Fruit fly (Drosophila melanogaster) whole organism, adult: ENCODE results near the gene CG11696.
A peak's percentile ranks its signal among the peaks of the same experiment; 100 is the strongest.

Experiments used
- CG11617 ChIP-seq: fragments of 200-800 bp; sonication (Bioruptor generic); optimal IDR thresholded peaks from 2 replicates; lab custom pipeline; 2017; ENCODE audit warnings: mild to moderate bottlenecking, missing biosample characterization, missing genetic modification reagents, missing genetic modification characterization
- CG12768 ChIP-seq: fragments of 200-800 bp; sonication (Bioruptor generic); optimal IDR thresholded peaks from 2 replicates; lab custom pipeline; 2017; ENCODE audit warnings: missing biosample characterization, missing genetic modification characterization, mild to moderate bottlenecking, moderate library complexity, missing genetic modification reagents
- CG14711 ChIP-seq: fragments of 200-800 bp; sonication (Bioruptor generic); optimal IDR thresholded peaks from 2 replicates; lab custom pipeline; 2018; ENCODE audit warnings: missing biosample characterization, mild to moderate bottlenecking, missing genetic modification characterization, moderate library complexity
- CG1620 ChIP-seq: fragments of 200-800 bp; sonication (Bioruptor generic); optimal IDR thresholded peaks from 2 replicates; lab custom pipeline; 2016; ENCODE audit warnings: missing biosample characterization, missing genetic modification characterization
- CG33017 ChIP-seq: fragments of 200-800 bp; sonication (Bioruptor generic); optimal IDR thresholded peaks from 2 replicates; lab custom pipeline; 2018; ENCODE audit warnings: missing biosample characterization, mild to moderate bottlenecking, missing genetic modification characterization, moderate library complexity
- CG5204 ChIP-seq: fragments of 200-800 bp; sonication (Bioruptor generic); optimal IDR thresholded peaks from 2 replicates; lab custom pipeline; 2016; ENCODE audit warnings: missing biosample characterization, missing genetic modification characterization
- CG7045 ChIP-seq: fragments of 200-800 bp; sonication (Bioruptor generic); optimal IDR thresholded peaks from 2 replicates; lab custom pipeline; 2017; ENCODE audit warnings: missing biosample characterization, mild to moderate bottlenecking, missing genetic modification characterization
- CG7101 ChIP-seq: fragments of 200-800 bp; sonication (Bioruptor generic); optimal IDR thresholded peaks from 2 replicates; lab custom pipeline; 2018; ENCODE audit warnings: missing biosample characterization, mild to moderate bottlenecking, missing genetic modification characterization, moderate library complexity
- Clk ChIP-seq: fragments of 200-800 bp; sonication (Bioruptor generic); optimal IDR thresholded peaks from 2 replicates; lab custom pipeline; 2017; ENCODE audit warnings: missing biosample characterization, missing genetic modification characterization
- Crg-1 ChIP-seq: fragments of 200-800 bp; sonication (Bioruptor generic); optimal IDR thresholded peaks from 2 replicates; lab custom pipeline; 2016; ENCODE audit warnings: missing biosample characterization, missing genetic modification characterization
- Hr96 ChIP-seq: fragments of 200-800 bp; sonication (Bioruptor generic); optimal IDR thresholded peaks from 2 replicates; lab custom pipeline; 2016; ENCODE audit warnings: missing biosample characterization, missing genetic modification characterization
- Mnt ChIP-seq: fragments of 200-800 bp; sonication (Bioruptor generic); optimal IDR thresholded peaks from 2 replicates; lab custom pipeline; 2016; ENCODE audit warnings: missing biosample characterization, mild to moderate bottlenecking, missing genetic modification characterization
- bab1 ChIP-seq: fragments of 200-800 bp; sonication (Bioruptor generic); optimal IDR thresholded peaks from 3 replicates; lab custom pipeline; 2019; ENCODE audit warnings: missing biosample characterization, mild to moderate bottlenecking, missing genetic modification characterization, moderate library complexity
- cic ChIP-seq: fragments of 200-800 bp; sonication (Bioruptor generic); optimal IDR thresholded peaks from 2 replicates; lab custom pipeline; 2017; ENCODE audit warnings: missing biosample characterization, mild to moderate bottlenecking, missing genetic modification characterization, moderate library complexity
- cnc ChIP-seq, 2 experiments: fragments of >200 bp; optimal IDR thresholded peaks; 2 replicates each; lab custom pipeline; 2017
- kay ChIP-seq: fragments of 200-800 bp; sonication (Bioruptor generic); peaks from one replicate; lab custom pipeline; 2016; ENCODE audit warnings: missing biosample characterization, missing genetic modification characterization, borderline replicate concordance
- ovo ChIP-seq: fragments of 200-800 bp; sonication (Bioruptor generic); optimal IDR thresholded peaks from 2 replicates; lab custom pipeline; 2016; ENCODE audit warnings: missing biosample characterization, missing genetic modification characterization
- pad ChIP-seq: fragments of 200-800 bp; sonication (Bioruptor generic); optimal IDR thresholded peaks from 3 replicates; lab custom pipeline; 2017; ENCODE audit warnings: missing biosample characterization, missing genetic modification characterization, mild to moderate bottlenecking, moderate library complexity, missing genetic modification reagents
- tj ChIP-seq: fragments of 200-800 bp; sonication (Bioruptor generic); optimal IDR thresholded peaks from 3 replicates; lab custom pipeline; 2017; ENCODE audit warnings: missing biosample characterization, mild to moderate bottlenecking, missing genetic modification characterization, moderate library complexity
- toe ChIP-seq: fragments of 200-800 bp; sonication (Bioruptor generic); optimal IDR thresholded peaks from 2 replicates; lab custom pipeline; 2016; ENCODE audit warnings: missing biosample characterization, missing genetic modification characterization

Gene CG11696

DNA sequence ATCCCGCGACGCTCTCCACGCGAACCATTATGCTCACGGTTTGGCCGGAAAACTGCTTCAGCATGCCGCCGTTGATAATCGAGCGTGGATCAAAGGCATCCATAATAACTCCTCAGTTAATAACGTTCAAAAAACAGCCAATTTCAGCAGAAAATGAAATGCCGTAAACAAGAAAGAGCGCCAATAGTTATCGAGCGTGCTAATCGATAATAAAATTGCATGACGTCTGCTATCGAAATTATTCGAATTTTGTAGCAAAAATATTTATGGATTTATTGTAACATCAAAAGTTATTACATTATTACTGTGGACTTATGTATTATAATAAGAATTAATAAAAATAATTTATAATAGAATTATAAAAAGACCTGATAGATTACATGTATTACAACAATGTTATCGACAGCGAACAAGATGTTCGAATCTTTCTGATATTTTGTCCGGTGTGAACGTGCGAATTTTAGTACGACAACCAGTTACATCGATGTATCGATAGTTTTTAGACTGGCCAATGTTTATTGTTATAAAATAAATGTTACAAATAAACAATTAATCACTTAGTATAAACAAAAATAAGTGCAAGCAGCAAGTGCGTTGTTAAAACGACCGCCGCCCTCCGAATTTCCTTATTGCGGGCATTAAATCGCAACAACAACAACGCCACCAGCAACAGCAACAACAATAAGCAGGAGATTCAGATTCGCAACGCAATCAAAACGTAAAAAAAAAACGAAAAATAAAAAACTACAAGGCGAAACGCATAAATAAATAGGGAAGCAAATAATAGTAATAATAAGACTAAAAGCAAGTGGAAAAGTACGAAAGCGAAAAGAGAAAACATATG, 42.3 kb downstream of the CG11696 start, which contains the start of the genes RPA3 and Met:
Gene RPA3, minus strand, starts transcription at position 189 of the 844 bp plus-strand sequence.
Gene Met, plus strand, starts transcription at position 473 of the 844 bp plus-strand sequence.
- TF ChIP-seq tj = peak; percentile 84
- peak; percentile 18 for TF ChIP-seq bab1 (GFP tag; lab: Kevin White, UChicago)
- peak; percentile 17 for TF ChIP-seq Mnt
- no peak for TF ChIP-seq ovo (GFP tag; lab: Kevin White, UChicago)

DNA sequence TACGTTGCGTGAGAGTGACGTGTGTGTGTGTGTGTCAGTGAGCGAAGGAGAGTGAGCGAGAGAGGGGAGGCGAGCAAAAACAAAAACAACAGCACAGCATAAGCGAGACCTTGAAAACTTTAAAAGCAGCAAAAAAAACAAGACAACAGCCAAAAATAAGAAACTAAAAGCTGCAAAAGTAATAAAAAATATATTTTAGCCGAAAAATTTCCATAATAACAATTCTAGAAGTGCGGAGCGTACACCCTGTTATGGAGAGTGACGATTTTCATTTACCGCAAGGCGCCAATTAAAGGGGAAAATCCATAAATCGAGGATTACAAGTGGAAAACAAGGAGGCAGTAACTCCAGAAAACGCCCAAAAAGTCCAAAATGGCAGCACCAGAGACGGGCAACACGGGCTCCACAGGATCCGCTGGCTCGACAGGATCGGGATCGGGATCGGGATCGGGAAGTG, 43.0 kb downstream of the CG11696 start:
- TF ChIP-seq pad (GFP tag; lab: Kevin White, UChicago) (peak; percentile 54), CG5204 (no peak), Crg-1 (GFP tag; lab: Kevin White, UChicago) (no peak), cic (GFP tag; lab: Kevin White, UChicago) (no peak), toe (no peak), Mnt (no peak), cnc (optimal IDR thresholded peaks at IDR 0.05; lab: Kevin White, UChicago) (no peak)

DNA sequence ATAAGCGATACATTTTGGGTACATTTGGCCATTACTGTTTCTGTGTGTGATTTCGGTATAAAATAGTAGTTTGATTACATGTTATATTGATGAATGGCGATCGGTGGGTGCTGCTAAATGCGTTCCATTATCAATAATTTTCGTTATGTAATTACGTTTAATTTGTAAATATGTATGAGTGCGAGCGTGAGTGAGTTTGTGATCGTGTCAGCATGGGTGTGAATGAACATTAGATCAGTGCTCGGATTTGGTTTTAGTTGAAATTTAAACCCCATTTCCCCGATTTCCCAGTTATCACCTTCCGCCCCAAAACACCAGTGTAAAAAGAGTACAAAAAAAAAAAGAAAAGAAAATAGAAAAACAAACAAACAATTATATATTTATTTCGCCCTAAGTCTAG, 46.1 kb downstream of the CG11696 start:
- TF ChIP-seq CG5204 (no peak), cic (GFP tag; lab: Kevin White, UChicago) (peak; percentile 60)

DNA sequence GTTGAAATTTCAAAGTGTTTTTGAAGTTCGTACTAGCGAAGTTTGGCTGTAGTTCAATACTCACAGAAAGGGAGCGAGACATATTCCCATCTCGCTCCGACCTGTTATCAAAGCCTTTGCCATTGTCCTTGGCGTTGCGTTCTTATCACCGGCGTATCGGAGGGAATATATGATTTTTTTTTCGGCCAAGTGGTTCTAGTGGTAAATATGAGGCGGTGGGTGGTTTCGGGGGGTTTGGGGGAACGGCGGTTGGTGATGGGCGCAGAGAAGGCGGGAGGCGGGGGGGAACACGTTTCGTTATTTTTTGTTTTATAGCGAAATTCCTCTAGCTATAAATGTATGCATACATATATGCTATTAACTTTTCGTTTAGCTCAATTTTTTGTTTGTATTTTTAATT, 47.0 kb downstream of the CG11696 start:
- TF ChIP-seq cic (GFP tag; lab: Kevin White, UChicago) (peak; percentile 31), Mnt (no peak)

DNA sequence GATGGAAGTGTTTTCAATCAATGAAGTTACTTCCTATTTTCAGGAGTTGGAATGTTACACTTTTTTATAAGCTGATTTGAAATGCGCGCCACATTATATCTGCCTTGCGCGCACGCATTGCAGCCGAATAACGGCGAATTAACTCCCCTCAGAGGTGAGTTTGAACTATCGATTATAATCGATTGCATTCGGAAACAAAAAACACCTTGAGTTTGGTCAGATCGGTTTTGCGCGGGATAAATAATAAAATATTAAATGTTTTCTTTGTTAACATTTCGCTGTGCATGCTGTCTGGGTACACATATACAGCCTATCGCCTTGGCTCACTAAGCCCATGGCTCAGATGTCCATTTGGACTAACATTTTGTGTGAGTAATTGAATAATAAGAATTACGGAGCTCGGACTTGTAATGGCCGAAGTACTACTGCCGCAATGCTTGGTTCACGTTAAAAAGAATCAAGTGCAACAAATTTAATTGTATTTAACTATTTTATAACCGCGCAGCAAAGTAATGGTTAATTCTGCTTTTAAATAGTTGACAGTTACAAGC, 47.9 kb downstream of the CG11696 start:
- TF ChIP-seq CG5204 (no peak), kay (GFP tag; lab: Kevin White, UChicago) (peak; percentile 84), CG14711 (tag; lab: Kevin White, UChicago) (no peak), pad (GFP tag; lab: Kevin White, UChicago) (peak; percentile 56), CG33017 (tag; lab: Kevin White, UChicago) (no peak)

DNA sequence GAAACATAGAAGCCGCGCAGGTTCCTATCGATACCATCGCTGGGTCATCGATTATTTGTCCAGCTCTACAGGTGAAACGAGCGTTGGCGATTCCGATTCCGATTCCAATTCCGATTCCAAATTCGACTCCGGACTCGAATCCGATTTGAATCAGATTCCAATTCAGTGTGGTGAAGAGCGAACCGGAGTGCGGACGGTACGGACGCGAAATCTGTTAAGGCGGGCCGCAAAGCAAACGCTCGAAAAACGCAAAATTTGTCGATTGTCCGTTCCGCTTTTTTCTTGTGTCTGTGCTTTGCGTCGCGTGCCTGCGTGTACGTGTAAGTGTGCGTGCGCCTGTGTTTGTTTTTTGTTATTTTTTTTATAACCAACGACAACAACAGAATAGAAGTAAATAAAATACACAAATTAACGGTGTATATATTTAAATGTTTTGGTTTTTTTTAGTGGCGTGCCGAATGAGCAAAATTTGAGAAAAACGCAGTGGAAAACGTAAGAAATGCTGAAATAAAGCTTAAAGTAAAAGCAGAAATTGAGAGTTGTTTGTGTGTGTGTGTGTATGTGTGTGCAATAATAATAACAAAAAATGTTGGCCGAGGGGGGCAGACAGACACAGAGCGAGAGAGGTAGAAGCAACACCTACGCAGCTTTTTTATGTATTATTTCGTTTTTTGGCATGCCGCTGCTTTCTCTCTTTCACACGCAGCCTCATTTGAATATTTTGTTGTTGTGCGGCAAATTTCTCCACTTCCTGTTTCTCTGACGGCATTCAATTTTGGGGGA, 48.5 kb downstream of the CG11696 start, which contains the start of gene Ptp10D:
Gene Ptp10D, plus strand, starts transcription at position 150 of the 783 bp plus-strand sequence.
- TF ChIP-seq CG33017 (tag; lab: Kevin White, UChicago) = no peak
- peak; percentile 71 for TF ChIP-seq Mnt
- TF ChIP-seq ovo (GFP tag; lab: Kevin White, UChicago) = peak; percentile 40
- no peak for TF ChIP-seq CG5204
- no peak for TF ChIP-seq CG1620
- TF ChIP-seq Clk (GFP tag; lab: Kevin White, UChicago) = no peak
- TF ChIP-seq pad (GFP tag; lab: Kevin White, UChicago) = no peak
- peak; percentile 21 for TF ChIP-seq Crg-1 (GFP tag; lab: Kevin White, UChicago)
- TF ChIP-seq kay (GFP tag; lab: Kevin White, UChicago) = no peak
- TF ChIP-seq toe = no peak
- TF ChIP-seq tj = peak; percentile 78
- no peak for TF ChIP-seq Hr96 (GFP tag; lab: Kevin White, UChicago)
- peak; percentile 10 for TF ChIP-seq CG11617 (GFP tag; lab: Kevin White, UChicago)
- peak; percentile 29 for TF ChIP-seq cic (GFP tag; lab: Kevin White, UChicago)
- TF ChIP-seq cnc (optimal IDR thresholded peaks at IDR 0.05; lab: Kevin White, UChicago) = no peak
- no peak for TF ChIP-seq CG7045
- TF ChIP-seq CG14711 (tag; lab: Kevin White, UChicago) = no peak
- TF ChIP-seq CG12768 (GFP tag; lab: Kevin White, UChicago) = peak; percentile 53
- peak; percentile 61 for TF ChIP-seq bab1 (GFP tag; lab: Kevin White, UChicago)
- TF ChIP-seq CG7101 = peak; percentile 41
